Worm (Caenorhabditis elegans) whole organism, L3 larva: ENCODE results near the gene F25E5.16.

Experiments used
- ZK546.5 ChIP-seq: sonication (generic microtip); optimal IDR thresholded peaks from 2 replicates; lab custom pipeline; 2017; ENCODE audit warnings: missing biosample characterization, missing genetic modification characterization
- aly-2 ChIP-seq: fragments of 150-350 bp; optimal IDR thresholded peaks from 2 replicates; lab custom pipeline; 2014; ENCODE audit warnings: missing biosample characterization, missing genetic modification characterization
- ama-1 ChIP-seq: fragments of 150-350 bp; optimal IDR thresholded peaks from 2 replicates; lab custom pipeline; 2018
- ceh-9 ChIP-seq: sonication (generic microtip); optimal IDR thresholded peaks from 2 replicates; lab custom pipeline; 2018; ENCODE audit warnings: missing biosample characterization, missing genetic modification characterization
- daf-12 ChIP-seq: fragments of 150-350 bp; optimal IDR thresholded peaks from 2 replicates; lab custom pipeline; 2014; ENCODE audit warnings: missing biosample characterization, missing genetic modification reagents, missing genetic modification characterization
- egl-27 ChIP-seq: sonication (generic microtip); optimal IDR thresholded peaks from 4 replicates; lab custom pipeline; 2017; ENCODE audit warnings: missing biosample characterization, missing genetic modification reagents, missing genetic modification characterization
- egl-5 ChIP-seq: fragments of 150-350 bp; optimal IDR thresholded peaks from 2 replicates; lab custom pipeline; 2017; ENCODE audit warnings: missing biosample characterization, missing genetic modification reagents, missing genetic modification characterization, inconsistent platforms
- elt-1 ChIP-seq: fragments of 150-350 bp; optimal IDR thresholded peaks from 2 replicates; lab custom pipeline; 2014; ENCODE audit warnings: missing biosample characterization, missing genetic modification characterization
- elt-2 ChIP-seq: sonication (generic microtip); optimal IDR thresholded peaks from 2 replicates; lab custom pipeline; 2016; ENCODE audit warnings: missing genetic modification reagents, mild to moderate bottlenecking, missing genetic modification characterization, missing compliant biosample characterization
- elt-3 ChIP-seq, 3 experiments: fragments of 150-350 bp in 1 of 3; sonication (generic microtip) in 2 of 3; optimal IDR thresholded peaks; 2 replicates in 2 of 3; 4 replicates in 1 of 3; lab custom pipeline; 2014 to 2017; ENCODE audit warnings: missing biosample characterization in 3 of 3, missing genetic modification characterization in 3 of 3
- eor-1 ChIP-seq, 2 experiments: fragments of 150-350 bp; optimal IDR thresholded peaks; 2 replicates each; lab custom pipeline; 2014 to 2018; ENCODE audit warnings: missing biosample characterization in 2 of 2, missing genetic modification characterization in 2 of 2
- fkh-10 ChIP-seq: sonication (generic microtip); optimal IDR thresholded peaks from 2 replicates; lab custom pipeline; 2017; ENCODE audit warnings: missing biosample characterization, missing genetic modification reagents, missing genetic modification characterization
- fkh-2 ChIP-seq: fragments of 150-350 bp; optimal IDR thresholded peaks from 2 replicates; lab custom pipeline; 2014; ENCODE audit warnings: missing biosample characterization, missing genetic modification reagents, missing genetic modification characterization
- fos-1 ChIP-seq: fragments of 150-350 bp; optimal IDR thresholded peaks from 2 replicates; lab custom pipeline; 2014; ENCODE audit warnings: missing biosample characterization, missing genetic modification characterization
- hmg-11 ChIP-seq: sonication (generic microtip); optimal IDR thresholded peaks from 2 replicates; lab custom pipeline; 2016; ENCODE audit warnings: missing genetic modification characterization, missing compliant biosample characterization
- lin-15B ChIP-seq: fragments of 150-350 bp; optimal IDR thresholded peaks from 2 replicates; lab custom pipeline; 2014; ENCODE audit warnings: missing biosample characterization, missing genetic modification characterization
- lsy-12 ChIP-seq: sonication (generic microtip); optimal IDR thresholded peaks from 2 replicates; lab custom pipeline; 2016; ENCODE audit warnings: mild to moderate bottlenecking, missing genetic modification characterization, missing compliant biosample characterization
- mdl-1 ChIP-seq: fragments of 150-350 bp; optimal IDR thresholded peaks from 2 replicates; lab custom pipeline; 2014; ENCODE audit warnings: missing biosample characterization, missing genetic modification characterization
- mml-1 ChIP-seq: fragments of 150-350 bp; sonication (generic microtip); optimal IDR thresholded peaks from 3 replicates; lab custom pipeline; 2014; ENCODE audit warnings: missing biosample characterization, missing genetic modification characterization
- nfya-1 ChIP-seq: sonication (generic microtip); optimal IDR thresholded peaks from 2 replicates; lab custom pipeline; 2017; ENCODE audit warnings: missing genetic modification characterization, mild to moderate bottlenecking, missing compliant biosample characterization, antibody characterized with exemption, moderate library complexity; ENCODE audit not compliant: insufficient read depth
- nhr-11 ChIP-seq: fragments of 150-350 bp; optimal IDR thresholded peaks from 2 replicates; lab custom pipeline; 2014; ENCODE audit warnings: missing biosample characterization, missing genetic modification characterization
- nhr-12 ChIP-seq: fragments of 150-350 bp; optimal IDR thresholded peaks from 2 replicates; lab custom pipeline; 2014; ENCODE audit warnings: missing biosample characterization, missing genetic modification characterization
- nhr-23 ChIP-seq: fragments of 150-350 bp; optimal IDR thresholded peaks from 2 replicates; lab custom pipeline; 2014; ENCODE audit warnings: missing biosample characterization, missing genetic modification reagents, missing genetic modification characterization
- nhr-237 ChIP-seq: fragments of 150-350 bp; optimal IDR thresholded peaks from 2 replicates; lab custom pipeline; 2014; ENCODE audit warnings: missing biosample characterization, missing genetic modification characterization
- nhr-25 ChIP-seq: sonication (generic microtip); optimal IDR thresholded peaks from 2 replicates; lab custom pipeline; 2017; ENCODE audit warnings: missing biosample characterization, missing genetic modification characterization
- nhr-28 ChIP-seq: fragments of 150-350 bp; optimal IDR thresholded peaks from 2 replicates; lab custom pipeline; 2014; ENCODE audit warnings: missing biosample characterization, missing genetic modification characterization
- nhr-43 ChIP-seq: sonication (generic microtip); optimal IDR thresholded peaks from 2 replicates; lab custom pipeline; 2016; ENCODE audit warnings: mild to moderate bottlenecking, missing genetic modification characterization, missing compliant biosample characterization; ENCODE audit not compliant: poor library complexity, severe bottlenecking
- nhr-67 ChIP-seq: fragments of 150-350 bp; optimal IDR thresholded peaks from 2 replicates; lab custom pipeline; 2014; ENCODE audit warnings: missing biosample characterization, missing genetic modification characterization
- nhr-76 ChIP-seq: fragments of 150-350 bp; sonication (generic microtip); optimal IDR thresholded peaks from 5 replicates; lab custom pipeline; 2014; ENCODE audit warnings: missing biosample characterization, missing genetic modification characterization
- nhr-77 ChIP-seq: fragments of 150-350 bp; optimal IDR thresholded peaks from 2 replicates; lab custom pipeline; 2014; ENCODE audit warnings: missing biosample characterization, missing genetic modification characterization
- pha-4 ChIP-seq: fragments of 150-350 bp; optimal IDR thresholded peaks from 2 replicates; lab custom pipeline; 2014; ENCODE audit warnings: missing biosample characterization, missing genetic modification reagents, missing genetic modification characterization
- pqm-1 ChIP-seq: fragments of 150-350 bp; optimal IDR thresholded peaks from 2 replicates; lab custom pipeline; 2017; ENCODE audit warnings: missing biosample characterization, missing genetic modification characterization, inconsistent platforms
- sea-2 ChIP-seq: fragments of 150-350 bp; sonication (generic microtip); optimal IDR thresholded peaks from 4 replicates; lab custom pipeline; 2014; ENCODE audit warnings: missing biosample characterization, missing genetic modification reagents, missing genetic modification characterization
- snpc-4 ChIP-seq: fragments of 150-350 bp; optimal IDR thresholded peaks from 2 replicates; lab custom pipeline; 2014; ENCODE audit warnings: missing biosample characterization, missing genetic modification characterization
- unc-39 ChIP-seq: sonication (generic microtip); optimal IDR thresholded peaks from 4 replicates; lab custom pipeline; 2017; ENCODE audit warnings: missing biosample characterization, missing genetic modification characterization
- unc-62 ChIP-seq: fragments of 150-350 bp; sonication (generic microtip); optimal IDR thresholded peaks from 4 replicates; lab custom pipeline; 2014; ENCODE audit warnings: missing biosample characterization, missing genetic modification reagents, missing genetic modification characterization
- zag-1 ChIP-seq: fragments of 150-350 bp; optimal IDR thresholded peaks from 2 replicates; lab custom pipeline; 2014; ENCODE audit warnings: missing biosample characterization, missing genetic modification characterization
- ztf-11 ChIP-seq: fragments of 150-350 bp; optimal IDR thresholded peaks from 2 replicates; lab custom pipeline; 2014; ENCODE audit warnings: missing biosample characterization, missing genetic modification characterization
- ztf-4 ChIP-seq: fragments of 150-350 bp; optimal IDR thresholded peaks from 2 replicates; lab custom pipeline; 2014; ENCODE audit warnings: missing biosample characterization, missing genetic modification characterization

Gene F25E5.16

ce11 chrV:7455008-7455407 lies 16.9 kb downstream of the F25E5.16 start, which contains the start of gene F25E5.2:
F25E5.2 (plus strand) TSS chrV:7455308.
- TF ChIP-seq sea-2: no peak
- TF ChIP-seq fos-1: no peak
- no peak for TF ChIP-seq mdl-1 (tag; lab: Kevin White, UChicago)
- no peak for TF ChIP-seq nhr-237 (tag; lab: Kevin White, UChicago)
- no peak for TF ChIP-seq unc-62 (GFP tag; lab: Kevin White, UChicago)
- no peak for TF ChIP-seq egl-5 (tag; lab: Kevin White, UChicago)
- TF ChIP-seq ceh-9 (tag; lab: Kevin White, UChicago): no peak
- no peak for TF ChIP-seq mml-1
- TF ChIP-seq ztf-11: no peak
- TF ChIP-seq fkh-10 (GFP tag; lab: Kevin White, UChicago): no peak
- no peak for TF ChIP-seq nhr-28 (tag; lab: Kevin White, UChicago)
- TF ChIP-seq elt-1 (tag; lab: Kevin White, UChicago): no peak
- no peak for TF ChIP-seq lin-15B
- TF ChIP-seq elt-2 (tag; lab: Kevin White, UChicago): no peak
- TF ChIP-seq eor-1 (tag; optimal IDR thresholded peaks at IDR 0.05; lab: Kevin White, UChicago): no peak
- TF ChIP-seq nhr-12 (tag; lab: Kevin White, UChicago): no peak
- no peak for TF ChIP-seq ztf-4
- no peak for TF ChIP-seq nhr-23 (tag; lab: Kevin White, UChicago)
- TF ChIP-seq nhr-11 (tag; lab: Kevin White, UChicago): no peak
- TF ChIP-seq, all 47 proteins: peak for 0

- TF ChIP-seq sea-2: no peak
- TF ChIP-seq unc-39 (tag; lab: Kevin White, UChicago): no peak
- TF ChIP-seq ZK546.5 (tag; lab: Kevin White, UChicago): no peak
- no peak for TF ChIP-seq daf-12 (tag; lab: Kevin White, UChicago)
- no peak for TF ChIP-seq fos-1
- no peak for TF ChIP-seq nhr-43 (tag; lab: Kevin White, UChicago)
- no peak for TF ChIP-seq ama-1
- no peak for TF ChIP-seq snpc-4 (tag; lab: Kevin White, UChicago)
- no peak for TF ChIP-seq zag-1 (tag; lab: Kevin White, UChicago)
- TF ChIP-seq ztf-11: no peak
- TF ChIP-seq nhr-76 (tag; lab: Kevin White, UChicago): no peak
- TF ChIP-seq nhr-11 (tag; lab: Kevin White, UChicago): no peak
- no peak for TF ChIP-seq nhr-237 (tag; lab: Kevin White, UChicago)
- TF ChIP-seq nhr-77 (tag; lab: Kevin White, UChicago): no peak
These were observed 22.8 kb downstream of the F25E5.16 start, which contains the start of gene srh-92 for ce11 chrV:7460898-7461297. srh-92 (minus strand) TSS chrV:7460998.

- no peak for TF ChIP-seq zag-1 (tag; lab: Kevin White, UChicago)
- no peak for TF ChIP-seq nhr-25 (tag; lab: Kevin White, UChicago)
- no peak for TF ChIP-seq ztf-11
- no peak for TF ChIP-seq eor-1 (tag; optimal IDR thresholded peaks at IDR 0.05; lab: Kevin White, UChicago)
- no peak for TF ChIP-seq nhr-28 (tag; lab: Kevin White, UChicago)
- TF ChIP-seq nhr-76 (tag; lab: Kevin White, UChicago): no peak
- TF ChIP-seq fkh-2 (tag; lab: Kevin White, UChicago): no peak
- TF ChIP-seq elt-3 (tag; optimal IDR thresholded peaks at IDR 0.05; lab: Kevin White, UChicago): no peak
- no peak for TF ChIP-seq unc-39 (tag; lab: Kevin White, UChicago)
- no peak for TF ChIP-seq mdl-1 (tag; lab: Kevin White, UChicago)
- TF ChIP-seq egl-5 (tag; lab: Kevin White, UChicago): no peak
- TF ChIP-seq ZK546.5 (tag; lab: Kevin White, UChicago): no peak
- TF ChIP-seq daf-12 (tag; lab: Kevin White, UChicago): no peak
- no peak for TF ChIP-seq nhr-67 (tag; lab: Kevin White, UChicago)
- no peak for TF ChIP-seq pha-4 (tag; lab: Kevin White, UChicago)
- no peak for TF ChIP-seq nhr-237 (tag; lab: Kevin White, UChicago)
- no peak for TF ChIP-seq nhr-23 (tag; lab: Kevin White, UChicago)
- no peak for TF ChIP-seq lin-15B
These were observed 26.6 kb downstream of the F25E5.16 start, which contains the start of gene srh-89 for ce11 chrV:7464696-7465095. srh-89 (minus strand) TSS chrV:7464796.

- TF ChIP-seq hmg-11 (tag; lab: Kevin White, UChicago): peak; percentile 80
- TF ChIP-seq pqm-1: peak; percentile 39
- TF ChIP-seq nfya-1 (tag; lab: Kevin White, UChicago): peak; percentile 71
- no peak for TF ChIP-seq lsy-12 (tag; lab: Kevin White, UChicago)
- TF ChIP-seq elt-1 (tag; lab: Kevin White, UChicago): no peak
- peak; percentile 57 for TF ChIP-seq nhr-43 (tag; lab: Kevin White, UChicago)
- peak; percentile 50 for TF ChIP-seq egl-5 (tag; lab: Kevin White, UChicago)
- peak; percentile 65 for TF ChIP-seq nhr-25 (tag; lab: Kevin White, UChicago)
- peak; percentile 40 for TF ChIP-seq elt-2 (tag; lab: Kevin White, UChicago)
- TF ChIP-seq aly-2: no peak
- no peak for TF ChIP-seq egl-27 (tag; lab: Kevin White, UChicago)
- peak; percentile 76 for TF ChIP-seq snpc-4 (tag; lab: Kevin White, UChicago)
- peak; percentile 77 for TF ChIP-seq lin-15B
- no peak for TF ChIP-seq ZK546.5 (tag; lab: Kevin White, UChicago)
- no peak for TF ChIP-seq nhr-28 (tag; lab: Kevin White, UChicago)
These were observed 27.4 kb downstream of the F25E5.16 start, which contains the start of gene F25E5.1 for ce11 chrV:7465509-7465908. F25E5.1 (plus strand) TSS chrV:7465884.
